Fruit fly (Drosophila melanogaster) whole organism, embryonic: ENCODE results near the gene CG13408.
A peak's percentile ranks its signal among the peaks of the same experiment; 100 is the strongest.

ENCODE experiments used
- ATbp ChIP-seq: fragments of 200-800 bp; sonication (Bioruptor generic); optimal IDR thresholded peaks from 2 replicates; lab custom pipeline; 2017; ENCODE audit warnings: missing biosample characterization, mild to moderate bottlenecking, missing genetic modification characterization, missing genetic modification reagents
- Atf-2 ChIP-seq: fragments of 200-800 bp; sonication (Bioruptor generic); optimal IDR thresholded peaks from 2 replicates; lab custom pipeline; 2016; ENCODE audit warnings: missing biosample characterization, missing genetic modification characterization
- CG10654 ChIP-seq: fragments of 200-800 bp; sonication (Bioruptor generic); optimal IDR thresholded peaks from 2 replicates; lab custom pipeline; 2016; ENCODE audit warnings: missing biosample characterization, missing genetic modification characterization
- CG11504 ChIP-seq: fragments of 200-800 bp; sonication (Bioruptor generic); optimal IDR thresholded peaks from 3 replicates; lab custom pipeline; 2019; ENCODE audit warnings: missing biosample characterization, mild to moderate bottlenecking, missing genetic modification characterization, moderate library complexity
- CG11560 ChIP-seq: fragments of 200-800 bp; sonication (Bioruptor generic); IDR thresholded peaks from 3 replicates; pipeline ENCODE4 v1.3.6; 2022; ENCODE audit warnings: missing biosample characterization, missing genetic modification characterization
- CG12391 ChIP-seq: fragments of 200-800 bp; sonication (Bioruptor generic); optimal IDR thresholded peaks from 3 replicates; lab custom pipeline; 2018; ENCODE audit warnings: missing biosample characterization, mild to moderate bottlenecking, missing genetic modification characterization, moderate library complexity
- CG15269 ChIP-seq: fragments of 200-800 bp; sonication (Bioruptor generic); optimal IDR thresholded peaks from 2 replicates; lab custom pipeline; 2018; ENCODE audit warnings: missing biosample characterization, mild to moderate bottlenecking, missing genetic modification characterization, moderate library complexity
- CG16779 ChIP-seq: fragments of 200-800 bp; sonication (Bioruptor generic); IDR thresholded peaks from 2 replicates; pipeline ENCODE4 v1.3.6; 2022; ENCODE audit warnings: missing biosample characterization, missing genetic modification characterization
- CG17829 ChIP-seq: fragments of 200-800 bp; optimal IDR thresholded peaks from 2 replicates; lab custom pipeline; 2019; ENCODE audit warnings: missing biosample characterization, mild to moderate bottlenecking, missing genetic modification characterization, moderate library complexity
- CG18764 ChIP-seq: fragments of 200-800 bp; sonication (Bioruptor generic); optimal IDR thresholded peaks from 3 replicates; lab custom pipeline; 2016; ENCODE audit warnings: missing biosample characterization, missing genetic modification characterization
- CG2678 ChIP-seq: fragments of 200-800 bp; sonication (Bioruptor generic); optimal IDR thresholded peaks from 3 replicates; lab custom pipeline; 2019; ENCODE audit warnings: missing biosample characterization, mild to moderate bottlenecking, missing genetic modification characterization, moderate library complexity
- CG3065 ChIP-seq: fragments of 200-800 bp; sonication (Bioruptor generic); optimal IDR thresholded peaks from 2 replicates; lab custom pipeline; 2016; ENCODE audit warnings: missing biosample characterization, missing genetic modification characterization
- CG5245 ChIP-seq: fragments of 200-800 bp; sonication (Bioruptor generic); optimal IDR thresholded peaks from 3 replicates; lab custom pipeline; 2016; ENCODE audit warnings: missing biosample characterization, missing genetic modification characterization
- CG6175 ChIP-seq: fragments of 200-800 bp; sonication (Bioruptor generic); IDR thresholded peaks from 3 replicates; pipeline ENCODE4 v1.3.6; 2022; ENCODE audit warnings: missing biosample characterization, missing genetic modification characterization
- CG6689 ChIP-seq: fragments of 200-800 bp; sonication (Bioruptor generic); IDR thresholded peaks from 2 replicates; pipeline ENCODE4 v1.3.6; 2022; ENCODE audit warnings: missing biosample characterization, missing genetic modification characterization
- CG8765 ChIP-seq: fragments of 200-800 bp; sonication (Bioruptor generic); IDR thresholded peaks from 2 replicates; pipeline ENCODE4 v1.3.6; 2022; ENCODE audit warnings: missing biosample characterization, missing genetic modification characterization
- CG9437 ChIP-seq: fragments of 200-800 bp; sonication (Bioruptor generic); optimal IDR thresholded peaks from 2 replicates; lab custom pipeline; 2018; ENCODE audit warnings: missing biosample characterization, mild to moderate bottlenecking, missing genetic modification characterization
- CoRest ChIP-seq: fragments of 200-800 bp; sonication (Bioruptor generic); optimal IDR thresholded peaks from 3 replicates; lab custom pipeline; 2018; ENCODE audit warnings: missing biosample characterization, mild to moderate bottlenecking, missing genetic modification characterization, moderate library complexity
- ERR ChIP-seq: fragments of 200-800 bp; sonication (Bioruptor generic); optimal IDR thresholded peaks from 2 replicates; lab custom pipeline; 2016; ENCODE audit warnings: missing biosample characterization, missing genetic modification characterization
- Hr78 ChIP-seq, 2 experiments: fragments of 200-800 bp in 1 of 2; fragments of >200 bp in 1 of 2; sonication (Bioruptor generic) in 1 of 2; optimal IDR thresholded peaks; 2 replicates each; lab custom pipeline; 2017 to 2019; ENCODE audit warnings: missing biosample characterization in 2 of 2, missing genetic modification characterization in 2 of 2, mild to moderate bottlenecking in 1 of 2, moderate library complexity in 1 of 2
- Mrtf ChIP-seq: fragments of 200-800 bp; sonication (Bioruptor generic); IDR thresholded peaks from 3 replicates; pipeline ENCODE4 v1.3.6; 2022; ENCODE audit warnings: missing biosample characterization, missing genetic modification characterization
- NK7.1 ChIP-seq: fragments of 200-800 bp; sonication (Bioruptor generic); optimal IDR thresholded peaks from 3 replicates; lab custom pipeline; 2016; ENCODE audit warnings: missing biosample characterization, missing genetic modification characterization
- Oli ChIP-seq: fragments of 200-800 bp; sonication (Bioruptor generic); optimal IDR thresholded peaks from 2 replicates; lab custom pipeline; 2018; ENCODE audit warnings: missing biosample characterization, mild to moderate bottlenecking, missing genetic modification characterization, moderate library complexity
- Usf ChIP-seq: fragments of 200-800 bp; sonication (Bioruptor generic); optimal IDR thresholded peaks from 2 replicates; lab custom pipeline; 2017; ENCODE audit warnings: missing genotype, missing biosample characterization, missing genetic modification characterization
- ap ChIP-seq: fragments of 200-800 bp; sonication (Bioruptor generic); IDR thresholded peaks from 2 replicates; pipeline ENCODE4 v1.3.6; 2022; ENCODE audit warnings: missing biosample characterization, missing genetic modification characterization
- bcd ChIP-seq: fragments of 200-800 bp; sonication (Bioruptor generic); optimal IDR thresholded peaks from 2 replicates; lab custom pipeline; 2017; ENCODE audit warnings: missing biosample characterization, mild to moderate bottlenecking, missing genetic modification characterization
- chinmo ChIP-seq: fragments of 200-800 bp; sonication (Bioruptor generic); IDR thresholded peaks from 4 replicates; pipeline ENCODE4 v1.3.6; 2022; ENCODE audit warnings: missing biosample characterization, missing genetic modification characterization; ENCODE audit not compliant: partially characterized antibody
- chm ChIP-seq: fragments of 200-800 bp; sonication (Bioruptor generic); IDR thresholded peaks from 2 replicates; pipeline ENCODE4 v1.3.6; 2022; ENCODE audit warnings: missing biosample characterization, missing genetic modification characterization
- dmrt99B ChIP-seq: fragments of 200-800 bp; sonication (Bioruptor generic); optimal IDR thresholded peaks from 2 replicates; lab custom pipeline; 2018; ENCODE audit warnings: missing biosample characterization, mild to moderate bottlenecking, missing genetic modification characterization, moderate library complexity
- dpn ChIP-seq, 2 experiments: fragments of 200-800 bp; sonication (Bioruptor generic); optimal IDR thresholded peaks; 3 replicates each; lab custom pipeline; 2016; ENCODE audit warnings: missing biosample characterization in 2 of 2, missing genetic modification characterization in 2 of 2
- exex ChIP-seq: fragments of 200-800 bp; sonication (Bioruptor generic); optimal IDR thresholded peaks from 4 replicates; lab custom pipeline; 2018; ENCODE audit warnings: missing biosample characterization, mild to moderate bottlenecking, missing genetic modification characterization, moderate library complexity
- gem ChIP-seq: fragments of 200-800 bp; sonication (Bioruptor generic); optimal IDR thresholded peaks from 2 replicates; lab custom pipeline; 2019; ENCODE audit warnings: missing biosample characterization, mild to moderate bottlenecking, missing genetic modification characterization, moderate library complexity
- h ChIP-seq: fragments of >200 bp; optimal IDR thresholded peaks from 2 replicates; lab custom pipeline; 2017
- hkb ChIP-seq, 2 experiments: fragments of 200-800 bp in 1 of 2; fragments of >200 bp in 1 of 2; sonication (Bioruptor generic) in 1 of 2; IDR thresholded peaks in 1 of 2; optimal IDR thresholded peaks in 1 of 2; 2 replicates each; pipeline versions ENCODE4 v1.3.6 to Lab custom; 2017 to 2022; ENCODE audit warnings: missing biosample characterization in 1 of 2, missing genetic modification characterization in 1 of 2
- kah ChIP-seq: fragments of 200-800 bp; sonication (Bioruptor generic); optimal IDR thresholded peaks from 2 replicates; lab custom pipeline; 2018; ENCODE audit warnings: missing biosample characterization, mild to moderate bottlenecking, missing genetic modification characterization
- knrl ChIP-seq: fragments of 200-800 bp; sonication (Bioruptor generic); IDR thresholded peaks from 3 replicates; pipeline ENCODE4 v1.3.6; 2022; ENCODE audit warnings: missing biosample characterization, missing genetic modification characterization; ENCODE audit not compliant: partially characterized antibody
- lab ChIP-seq: fragments of 200-800 bp; sonication (Bioruptor generic); optimal IDR thresholded peaks from 3 replicates; lab custom pipeline; 2017; ENCODE audit warnings: missing biosample characterization, missing genetic modification characterization, mild to moderate bottlenecking, moderate library complexity, missing genetic modification reagents
- lilli ChIP-seq: fragments of 200-800 bp; sonication (Bioruptor generic); optimal IDR thresholded peaks from 3 replicates; lab custom pipeline; 2016; ENCODE audit warnings: missing biosample characterization, missing genetic modification characterization
- maf-S ChIP-seq: fragments of 200-800 bp; sonication (Bioruptor generic); optimal IDR thresholded peaks from 2 replicates; lab custom pipeline; 2016; ENCODE audit warnings: missing biosample characterization, missing genetic modification characterization
- mld ChIP-seq: fragments of 200-800 bp; sonication (Bioruptor generic); IDR thresholded peaks from 3 replicates; pipeline ENCODE4 v1.3.6; 2022; ENCODE audit warnings: missing biosample characterization, missing genetic modification characterization; ENCODE audit not compliant: partially characterized antibody
- otp ChIP-seq: fragments of 200-800 bp; sonication (Bioruptor generic); IDR thresholded peaks from 3 replicates; pipeline ENCODE4, ENCODE4 v1.3.6; 2022; ENCODE audit warnings: missing biosample characterization, missing genetic modification characterization
- pum ChIP-seq: fragments of 200-800 bp; sonication (Bioruptor generic); optimal IDR thresholded peaks from 2 replicates; lab custom pipeline; 2016; ENCODE audit warnings: missing biosample characterization, missing genetic modification characterization
- sens ChIP-seq: fragments of 200-800 bp; sonication (Bioruptor generic); peaks from one replicate; lab custom pipeline; 2016; ENCODE audit warnings: missing biosample characterization, missing genetic modification characterization
- shn ChIP-seq: fragments of 200-800 bp; sonication (Bioruptor generic); optimal IDR thresholded peaks from 3 replicates; lab custom pipeline; 2016; ENCODE audit warnings: missing biosample characterization, missing genetic modification characterization
- slbo ChIP-seq: fragments of 200-800 bp; sonication (Bioruptor generic); IDR thresholded peaks from 2 replicates; pipeline ENCODE4 v1.3.6; 2022; ENCODE audit warnings: missing biosample characterization, missing genetic modification characterization
- stwl ChIP-seq: fragments of 200-800 bp; sonication (Bioruptor generic); optimal IDR thresholded peaks from 3 replicates; lab custom pipeline; 2018; ENCODE audit warnings: missing biosample characterization, mild to moderate bottlenecking, missing genetic modification characterization, moderate library complexity
- twi ChIP-seq: fragments of 200-800 bp; optimal IDR thresholded peaks from 2 replicates; lab custom pipeline; 2019; ENCODE audit warnings: missing biosample characterization, mild to moderate bottlenecking, missing genetic modification characterization, moderate library complexity
- vvl ChIP-seq: fragments of 200-800 bp; sonication (Bioruptor generic); IDR thresholded peaks from 2 replicates; pipeline ENCODE4 v1.3.6; 2022; ENCODE audit warnings: missing biosample characterization, missing genetic modification characterization
- yki ChIP-seq: fragments of >200 bp; optimal IDR thresholded peaks from 3 replicates; lab custom pipeline; 2018
- z ChIP-seq: fragments of 200-800 bp; sonication (Bioruptor generic); IDR thresholded peaks from 3 replicates; pipeline ENCODE4 v1.3.6; 2022; ENCODE audit warnings: missing biosample characterization, missing genetic modification characterization

CG13408 gene

DNA sequence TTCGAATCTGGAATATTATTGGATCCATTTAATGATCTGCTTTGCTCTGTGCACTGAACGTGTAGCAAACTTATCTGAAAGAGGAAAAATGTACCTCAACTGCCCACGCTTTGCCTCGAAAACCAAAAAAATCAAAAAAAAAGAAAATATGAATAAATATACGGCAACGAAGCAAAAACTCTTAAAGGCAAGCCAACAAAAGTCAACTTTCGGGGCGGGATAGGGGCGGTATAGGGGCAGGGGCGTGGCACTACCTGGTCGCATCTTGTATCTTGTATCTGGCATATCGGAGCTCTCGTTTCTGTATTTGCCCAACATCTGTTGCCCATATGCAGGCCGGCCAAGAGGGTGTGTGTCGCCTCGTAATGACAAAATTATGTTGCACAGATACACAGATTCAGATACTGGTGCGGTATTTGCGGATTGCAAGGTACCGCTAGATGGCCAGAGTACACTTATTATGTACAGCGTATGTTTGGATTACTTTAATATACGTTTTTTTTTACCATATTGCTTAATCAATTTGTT, 35.7 kb upstream of the CG13408 start (continued):
- TF ChIP-seq CG9437 (GFP tag; lab: Kevin White, UChicago) (no peak), Mrtf (GFP tag; lab: Robert Waterston, UW) (no peak), CG6175 (GFP tag; lab: Robert Waterston, UW) (no peak), CG18764 (GFP tag; lab: Kevin White, UChicago) (no peak), lab (no peak), bcd (GFP tag; lab: Kevin White, UChicago) (no peak), CG11560 (no peak), Hr78 (GFP tag; optimal IDR thresholded peaks at IDR 0.05; lab: Kevin White, UChicago) (no peak), CG16779 (GFP tag; lab: Robert Waterston, UW) (no peak), twi (tag; lab: Kevin White, UChicago) (peak; percentile 99)

DNA sequence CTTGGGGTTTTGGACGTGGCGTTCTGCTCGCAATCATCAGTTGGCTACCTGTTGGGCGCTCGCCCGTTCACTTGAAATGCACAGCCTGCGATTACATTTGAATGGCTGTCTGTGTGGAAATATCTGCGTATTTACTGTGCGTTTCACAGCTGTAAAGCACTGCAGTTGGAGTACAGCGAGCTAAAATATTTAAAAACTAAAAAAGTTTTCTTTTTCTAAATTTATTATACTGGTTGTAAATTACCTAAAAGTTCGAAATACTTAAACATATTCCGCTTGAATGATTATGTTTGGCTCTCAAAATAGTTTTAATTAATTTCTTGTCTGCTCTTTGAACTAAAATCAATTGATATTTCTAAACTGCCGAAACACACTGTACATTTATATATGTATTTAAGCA, 34.0 kb upstream of the CG13408 start:
- TF ChIP-seq dmrt99B (peak; percentile 32), sens (GFP tag; lab: Kevin White, UChicago) (no peak), CG10654 (GFP tag; lab: Kevin White, UChicago) (no peak), pum (no peak), exex (tag; lab: Kevin White, UChicago) (no peak), z (GFP tag; lab: Robert Waterston, UW) (no peak), stwl (tag; lab: Kevin White, UChicago) (no peak), CoRest (tag; lab: Kevin White, UChicago) (peak; percentile 6), shn (GFP tag; lab: Kevin White, UChicago) (no peak), CG8765 (GFP tag; lab: Robert Waterston, UW) (no peak), dpn (GFP tag; optimal IDR thresholded peaks at IDR 0.05; lab: Kevin White, UChicago) (no peak), slbo (GFP tag; lab: Robert Waterston, UW) (no peak), gem (peak; percentile 27), Usf (no peak), lilli (GFP tag; lab: Kevin White, UChicago) (peak; percentile 10), mld (GFP tag; lab: Robert Waterston, UW) (no peak), CG6689 (GFP tag; lab: Robert Waterston, UW) (0 out of 2 replicates have a peak, but pooled peaks have one; percentile 6), NK7.1 (GFP tag; lab: Kevin White, UChicago) (no peak), knrl (GFP tag; lab: Robert Waterston, UW) (no peak), ERR (GFP tag; lab: Kevin White, UChicago) (no peak), hkb (optimal IDR thresholded peaks at IDR 0.05; lab: Kevin White, UChicago) (no peak), hkb (GFP tag; IDR thresholded peaks at IDR 0.05; lab: Robert Waterston, UW) (no peak), yki (lab: Kevin White, UChicago) (no peak), ap (GFP tag; lab: Robert Waterston, UW) (0 out of 2 replicates have a peak, but pooled peaks have one; percentile 4), h (lab: Kevin White, UChicago) (no peak), chm (GFP tag; lab: Robert Waterston, UW) (0 out of 2 replicates have a peak, but pooled peaks have one; percentile 7), maf-S (GFP tag; lab: Kevin White, UChicago) (no peak), CG3065 (GFP tag; lab: Kevin White, UChicago) (no peak), CG12391 (tag; lab: Kevin White, UChicago) (no peak), CG17829 (tag; lab: Kevin White, UChicago) (no peak), otp (GFP tag; lab: Robert Waterston, UW) (no peak), CG15269 (peak; percentile 25), Oli (peak; percentile 6), CG5245 (no peak), kah (GFP tag; lab: Kevin White, UChicago) (peak; percentile 5), CG2678 (tag; lab: Kevin White, UChicago) (peak; percentile 12), CG11504 (tag; lab: Kevin White, UChicago) (peak; percentile 32), ATbp (GFP tag; lab: Kevin White, UChicago) (no peak), vvl (GFP tag; lab: Robert Waterston, UW) (0 out of 2 replicates have a peak, but pooled peaks have one; percentile 6), chinmo (GFP tag; lab: Robert Waterston, UW) (no peak), Atf-2 (GFP tag; lab: Kevin White, UChicago) (no peak)
